Fruit fly (Drosophila melanogaster): Measurements from ENCODE around the gene CG32266.
A peak's percentile ranks its signal among the peaks of the same experiment; 100 is the strongest.

The CG32266 gene

DNA sequence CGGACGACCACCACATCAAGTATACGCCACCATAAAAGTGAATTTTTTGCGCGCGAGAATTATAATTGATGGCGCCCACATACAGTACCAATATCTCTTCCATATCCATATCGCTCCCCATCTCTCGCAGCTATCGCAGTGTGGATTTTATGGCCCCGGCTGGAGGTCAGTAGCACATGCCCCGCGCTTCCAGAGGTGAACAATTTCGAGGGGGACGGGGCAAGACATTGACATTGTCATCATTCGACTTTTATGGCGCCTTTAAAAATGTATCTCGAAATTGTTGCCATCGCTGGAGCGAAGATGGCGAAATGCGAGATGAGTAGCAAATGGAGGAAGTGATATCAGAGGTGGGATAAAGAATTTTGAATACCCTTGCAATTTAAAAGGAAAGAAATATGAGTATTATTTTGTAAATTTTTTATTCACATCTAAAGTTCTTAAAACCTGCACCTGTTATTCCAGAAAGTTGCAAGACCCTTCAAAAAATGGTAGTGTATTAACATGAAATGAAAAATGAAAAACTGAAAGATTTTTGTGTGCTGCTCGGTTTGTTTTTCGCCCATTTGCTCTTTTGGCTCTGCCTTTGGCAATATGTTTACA is 30.1 kb upstream of the CG32266 start (continued):
- TF ChIP-seq HmgZ (tag; optimal IDR thresholded peaks at IDR 0.05): peak; percentile 6
- no peak for TF ChIP-seq fu2 (GFP tag; optimal IDR thresholded peaks at IDR 0.05)
- peak; percentile 13 for TF ChIP-seq Myb (GFP tag; optimal IDR thresholded peaks at IDR 0.05)
- TF ChIP-seq ro (GFP tag; IDR thresholded peaks at IDR 0.05): no peak
- no peak for TF ChIP-seq hkb (optimal IDR thresholded peaks at IDR 0.05)
- TF ChIP-seq hkb (GFP tag; IDR thresholded peaks at IDR 0.05): peak; percentile 57; the same call in 1 of the 2 replicates
- peak; percentile 44 for TF ChIP-seq CG13624 (GFP tag; optimal IDR thresholded peaks at IDR 0.05)
- TF ChIP-seq pan (optimal IDR thresholded peaks at IDR 0.05): no peak
- peak in 1 of 2 experiments; percentile 65 for TF ChIP-seq pan (GFP tag; optimal IDR thresholded peaks at IDR 0.05 in 1 of 2, IDR thresholded peaks at IDR 0.05 in 1 of 2)
- TF ChIP-seq bab2 (GFP tag; optimal IDR thresholded peaks at IDR 0.05): peak; percentile 16
- TF ChIP-seq CG17361 (GFP tag; IDR thresholded peaks at IDR 0.05): peak; percentile 37; the same call in 1 of the 3 replicates
- TF ChIP-seq schlank (tag; optimal IDR thresholded peaks at IDR 0.05): peak; percentile 25
- TF ChIP-seq CG32772 (GFP tag; IDR thresholded peaks at IDR 0.05): 0 out of 2 replicates have a peak, but pooled peaks have one; percentile 12
- TF ChIP-seq sug (tag; optimal IDR thresholded peaks at IDR 0.05): peak; percentile 28
- peak; percentile 57 for TF ChIP-seq CG15269 (tag; optimal IDR thresholded peaks at IDR 0.05)
- peak; percentile 29; the same call in 1 of the 2 replicates for TF ChIP-seq CG4730 (GFP tag; IDR thresholded peaks at IDR 0.05)
- TF ChIP-seq CG6175 (GFP tag; IDR thresholded peaks at IDR 0.05): peak; percentile 27; the same call in 1 of the 3 replicates
- no peak for TF ChIP-seq CTCF (GFP tag; optimal IDR thresholded peaks at IDR 0.05)
- peak in 1 of 2 experiments; percentile 15 for TF ChIP-seq chif (GFP tag; optimal IDR thresholded peaks at IDR 0.05)
- no peak for TF ChIP-seq CG3726 (GFP tag; IDR thresholded peaks at IDR 0.05)
- TF ChIP-seq CG9727 (GFP tag; optimal IDR thresholded peaks at IDR 0.05): peak; percentile 9
- TF ChIP-seq Pdp1 (GFP tag; optimal IDR thresholded peaks at IDR 0.05): peak in 1 of 2 experiments; percentile 38
- TF ChIP-seq CG15601 (tag; optimal IDR thresholded peaks at IDR 0.05): no peak
- TF ChIP-seq cwo (GFP tag; optimal IDR thresholded peaks at IDR 0.05): peak; percentile 37
- TF ChIP-seq mirr (GFP tag; optimal IDR thresholded peaks at IDR 0.05): peak; percentile 24
- no peak for TF ChIP-seq kni (GFP tag; optimal IDR thresholded peaks at IDR 0.05)
- TF ChIP-seq Hr78 (GFP tag; optimal IDR thresholded peaks at IDR 0.05): peak in 1 of 2 experiments; percentile 55
- peak; percentile 64 for TF ChIP-seq Ptx1 (GFP tag; IDR thresholded peaks at IDR 0.05)
- TF ChIP-seq Aef1 (GFP tag; IDR thresholded peaks at IDR 0.05): peak; percentile 59; the same call in 2 of the 3 replicates
- TF ChIP-seq caup (GFP tag; optimal IDR thresholded peaks at IDR 0.05; ENCODE audit: severe bottlenecking): peak; percentile 30
- peak in 1 of 2 experiments; percentile 63 for TF ChIP-seq Hr51 (GFP tag; optimal IDR thresholded peaks at IDR 0.05)
- no peak; the same call in 2 of the 3 replicates for TF ChIP-seq CG11695 (GFP tag; IDR thresholded peaks at IDR 0.05)
- no peak for TF ChIP-seq z (GFP tag; IDR thresholded peaks at IDR 0.05)
- peak; percentile 32 for TF ChIP-seq CG3281 (GFP tag; optimal IDR thresholded peaks at IDR 0.05)
- TF ChIP-seq CG8924 (tag; optimal IDR thresholded peaks at IDR 0.05): peak; percentile 13
- TF ChIP-seq CG8290 (GFP tag; optimal IDR thresholded peaks at IDR 0.05): no peak
- TF ChIP-seq CG8290 (tag; optimal IDR thresholded peaks at IDR 0.05): peak in 1 of 2 experiments; percentile 43
- peak; percentile 60 for TF ChIP-seq PHDP (tag; optimal IDR thresholded peaks at IDR 0.05)
- TF ChIP-seq pzg (GFP tag; optimal IDR thresholded peaks at IDR 0.05): no peak
- peak; percentile 61 for TF ChIP-seq CG18599 (GFP tag; optimal IDR thresholded peaks at IDR 0.05)
- TF ChIP-seq CG13296 (GFP tag; optimal IDR thresholded peaks at IDR 0.05): peak; percentile 43
- TF ChIP-seq CG9932 (GFP tag; IDR thresholded peaks at IDR 0.05): peak; percentile 74
- TF ChIP-seq CG32767 (GFP tag; IDR thresholded peaks at IDR 0.05): 0 out of 2 replicates have a peak, but pooled peaks have one; percentile 29
- peak; percentile 77; the same call in 2 of the 3 replicates for TF ChIP-seq so (GFP tag; IDR thresholded peaks at IDR 0.05)
- peak; percentile 15 for TF ChIP-seq tin (GFP tag; optimal IDR thresholded peaks at IDR 0.05)
- no peak for TF ChIP-seq odd (GFP tag; optimal IDR thresholded peaks at IDR 0.05)
- TF ChIP-seq bbx (GFP tag; IDR thresholded peaks at IDR 0.05; ENCODE audit: partially characterized antibody): no peak
- TF ChIP-seq CG31224 (GFP tag; IDR thresholded peaks at IDR 0.05): 0 out of 2 replicates have a peak, but pooled peaks have one; percentile 13
- peak; percentile 25 for TF ChIP-seq scrt (GFP tag; optimal IDR thresholded peaks at IDR 0.05)
- peak; percentile 25; the same call in 1 of the 4 replicates for TF ChIP-seq Gug (GFP tag; IDR thresholded peaks at IDR 0.05)

Measured in whole organism, embryonic.